Fruit fly (Drosophila melanogaster) whole organism, embryonic: Measurements from ENCODE around the gene GlyRS.
A peak's percentile ranks its signal among the peaks of the same experiment; 100 is the strongest.

Source experiments
- Atf-2 ChIP-seq: fragments of 200-800 bp; sonication (Bioruptor generic); optimal IDR thresholded peaks from 2 replicates; lab custom pipeline; 2016; ENCODE audit warnings: missing biosample characterization, missing genetic modification characterization
- Bdp1 ChIP-seq: fragments of 200-800 bp; sonication (Bioruptor generic); optimal IDR thresholded peaks from 3 replicates; lab custom pipeline; 2016; ENCODE audit warnings: missing biosample characterization, missing genetic modification characterization
- BtbVII ChIP-seq: fragments of 200-800 bp; sonication (Bioruptor generic); optimal IDR thresholded peaks from 3 replicates; lab custom pipeline; 2017; ENCODE audit warnings: missing biosample characterization, mild to moderate bottlenecking, missing genetic modification characterization
- CG10267 ChIP-seq: fragments of 200-800 bp; sonication (Bioruptor generic); optimal IDR thresholded peaks from 2 replicates; lab custom pipeline; 2018; ENCODE audit warnings: missing biosample characterization, mild to moderate bottlenecking, missing genetic modification characterization, moderate library complexity
- CG11560 ChIP-seq: fragments of 200-800 bp; sonication (Bioruptor generic); IDR thresholded peaks from 3 replicates; pipeline ENCODE4 v1.3.6; 2022; ENCODE audit warnings: missing biosample characterization, missing genetic modification characterization
- CG12391 ChIP-seq: fragments of 200-800 bp; sonication (Bioruptor generic); optimal IDR thresholded peaks from 3 replicates; lab custom pipeline; 2018; ENCODE audit warnings: missing biosample characterization, mild to moderate bottlenecking, missing genetic modification characterization, moderate library complexity
- CG13296 ChIP-seq: fragments of 200-800 bp; sonication (Bioruptor generic); optimal IDR thresholded peaks from 3 replicates; lab custom pipeline; 2018; ENCODE audit warnings: missing biosample characterization, mild to moderate bottlenecking, missing genetic modification characterization
- CG15269 ChIP-seq: fragments of 200-800 bp; sonication (Bioruptor generic); optimal IDR thresholded peaks from 2 replicates; lab custom pipeline; 2018; ENCODE audit warnings: missing biosample characterization, mild to moderate bottlenecking, missing genetic modification characterization, moderate library complexity
- CG17385 ChIP-seq: fragments of 200-800 bp; sonication (Bioruptor generic); optimal IDR thresholded peaks from 3 replicates; lab custom pipeline; 2018; ENCODE audit warnings: missing biosample characterization, mild to moderate bottlenecking, missing genetic modification characterization
- CG17568 ChIP-seq: fragments of 200-800 bp; sonication (Bioruptor generic); optimal IDR thresholded peaks from 2 replicates; lab custom pipeline; 2018; ENCODE audit warnings: missing biosample characterization, mild to moderate bottlenecking, missing genetic modification characterization, moderate library complexity
- CG3065 ChIP-seq: fragments of 200-800 bp; sonication (Bioruptor generic); optimal IDR thresholded peaks from 2 replicates; lab custom pipeline; 2016; ENCODE audit warnings: missing biosample characterization, missing genetic modification characterization
- CG31224 ChIP-seq: fragments of 200-800 bp; sonication (Bioruptor generic); IDR thresholded peaks from 2 replicates; pipeline ENCODE4 v1.3.6; 2022; ENCODE audit warnings: missing biosample characterization, missing genetic modification characterization
- CG33557 ChIP-seq: fragments of 200-800 bp; sonication (Bioruptor generic); optimal IDR thresholded peaks from 2 replicates; lab custom pipeline; 2019; ENCODE audit warnings: missing biosample characterization, mild to moderate bottlenecking, missing genetic modification characterization, moderate library complexity
- CG34224 ChIP-seq: fragments of 200-800 bp; sonication (Bioruptor generic); IDR thresholded peaks from 3 replicates; pipeline ENCODE4 v1.3.6; 2022; ENCODE audit warnings: missing biosample characterization, missing genetic modification characterization; ENCODE audit not compliant: partially characterized antibody
- CG6689 ChIP-seq: fragments of 200-800 bp; sonication (Bioruptor generic); IDR thresholded peaks from 2 replicates; pipeline ENCODE4 v1.3.6; 2022; ENCODE audit warnings: missing biosample characterization, missing genetic modification characterization
- CG9797 ChIP-seq: fragments of 200-800 bp; sonication (Bioruptor generic); optimal IDR thresholded peaks from 3 replicates; lab custom pipeline; 2018; ENCODE audit warnings: missing biosample characterization, mild to moderate bottlenecking, missing genetic modification characterization
- CG9817 ChIP-seq: fragments of 200-800 bp; sonication (Bioruptor generic); optimal IDR thresholded peaks from 2 replicates; lab custom pipeline; 2018; ENCODE audit warnings: missing biosample characterization, mild to moderate bottlenecking, missing genetic modification characterization, moderate library complexity
- CoRest ChIP-seq: fragments of 200-800 bp; sonication (Bioruptor generic); optimal IDR thresholded peaks from 3 replicates; lab custom pipeline; 2018; ENCODE audit warnings: missing biosample characterization, mild to moderate bottlenecking, missing genetic modification characterization, moderate library complexity
- Deaf1 ChIP-seq: fragments of 200-800 bp; optimal IDR thresholded peaks from 3 replicates; lab custom pipeline; 2019; ENCODE audit warnings: missing biosample characterization, mild to moderate bottlenecking, missing genetic modification characterization, moderate library complexity
- Dref ChIP-seq: fragments of 200-800 bp; sonication (Bioruptor generic); IDR thresholded peaks from 2 replicates; pipeline ENCODE4 v1.3.6; 2022; ENCODE audit warnings: missing biosample characterization, missing genetic modification characterization
- E2f2 ChIP-seq: fragments of 200-800 bp; sonication (Bioruptor generic); IDR thresholded peaks from 2 replicates; pipeline ENCODE4 v1.3.6; 2022; ENCODE audit warnings: missing biosample characterization, missing genetic modification characterization
- Ets65A ChIP-seq: fragments of 200-800 bp; sonication (Bioruptor generic); peaks from one replicate; lab custom pipeline; 2016; ENCODE audit warnings: missing biosample characterization, missing genetic modification characterization
- Fer3 ChIP-seq: fragments of 200-800 bp; sonication (Bioruptor generic); optimal IDR thresholded peaks from 2 replicates; lab custom pipeline; 2018; ENCODE audit warnings: missing biosample characterization, mild to moderate bottlenecking, missing genetic modification characterization, moderate library complexity
- Lim3 ChIP-seq: fragments of 200-800 bp; sonication (Bioruptor generic); IDR thresholded peaks from 2 replicates; pipeline ENCODE4 v1.3.6; 2022; ENCODE audit warnings: missing biosample characterization, missing genetic modification characterization
- Lpt ChIP-seq: fragments of >200 bp; optimal IDR thresholded peaks from 2 replicates; lab custom pipeline; 2018; ENCODE audit warnings: missing biosample characterization, missing genetic modification characterization
- NfI ChIP-seq: fragments of 200-800 bp; sonication (Bioruptor generic); optimal IDR thresholded peaks from 3 replicates; lab custom pipeline; 2018; ENCODE audit warnings: missing biosample characterization, mild to moderate bottlenecking, missing genetic modification characterization, moderate library complexity
- Ptx1 ChIP-seq: fragments of 200-800 bp; sonication (Bioruptor generic); IDR thresholded peaks from 2 replicates; pipeline ENCODE4 v1.3.6; 2022; ENCODE audit warnings: missing biosample characterization, missing genetic modification characterization
- Ravus ChIP-seq: fragments of 200-800 bp; sonication (Bioruptor generic); IDR thresholded peaks from 2 replicates; pipeline ENCODE4 v1.3.6; 2022; ENCODE audit warnings: missing biosample characterization, missing genetic modification characterization
- Rfx ChIP-seq: fragments of 200-800 bp; sonication (Bioruptor generic); IDR thresholded peaks from 2 replicates; pipeline ENCODE4 v1.3.6; 2022; ENCODE audit warnings: missing biosample characterization, missing genetic modification characterization
- Taf1 ChIP-seq: fragments of 200-800 bp; sonication (Bioruptor generic); IDR thresholded peaks from 2 replicates; pipeline ENCODE4 v1.3.6; 2022; ENCODE audit warnings: missing biosample characterization, missing genetic modification characterization
- ap ChIP-seq: fragments of 200-800 bp; sonication (Bioruptor generic); IDR thresholded peaks from 2 replicates; pipeline ENCODE4 v1.3.6; 2022; ENCODE audit warnings: missing biosample characterization, missing genetic modification characterization
- ase ChIP-seq: fragments of 200-800 bp; sonication (Bioruptor generic); IDR thresholded peaks from 3 replicates; pipeline ENCODE4 v1.3.6; 2022; ENCODE audit warnings: missing biosample characterization, missing genetic modification characterization
- eyg ChIP-seq: fragments of 200-800 bp; sonication (Bioruptor generic); optimal IDR thresholded peaks from 3 replicates; lab custom pipeline; 2016; ENCODE audit warnings: missing biosample characterization, missing genetic modification characterization
- fd3F ChIP-seq: fragments of 200-800 bp; sonication (Bioruptor generic); optimal IDR thresholded peaks from 2 replicates; lab custom pipeline; 2018; ENCODE audit warnings: missing biosample characterization, mild to moderate bottlenecking, missing genetic modification characterization, moderate library complexity
- fd64A ChIP-seq: fragments of 200-800 bp; sonication (Bioruptor generic); optimal IDR thresholded peaks from 3 replicates; lab custom pipeline; 2018; ENCODE audit warnings: missing biosample characterization, mild to moderate bottlenecking, missing genetic modification characterization
- gcm2 ChIP-seq: fragments of 200-800 bp; sonication (Bioruptor generic); optimal IDR thresholded peaks from 2 replicates; lab custom pipeline; 2016; ENCODE audit warnings: missing biosample characterization, missing genetic modification characterization
- jigr1 ChIP-seq: fragments of 200-800 bp; sonication (Bioruptor generic); IDR thresholded peaks from 3 replicates; pipeline ENCODE4 v1.3.6; 2022; ENCODE audit warnings: missing biosample characterization, missing genetic modification characterization
- lbe ChIP-seq: fragments of 200-800 bp; sonication (Bioruptor generic); optimal IDR thresholded peaks from 2 replicates; lab custom pipeline; 2016; ENCODE audit warnings: missing biosample characterization, mild to moderate bottlenecking, missing genetic modification characterization
- maf-S ChIP-seq: fragments of 200-800 bp; sonication (Bioruptor generic); optimal IDR thresholded peaks from 2 replicates; lab custom pipeline; 2016; ENCODE audit warnings: missing biosample characterization, missing genetic modification characterization
- mld ChIP-seq: fragments of 200-800 bp; sonication (Bioruptor generic); IDR thresholded peaks from 3 replicates; pipeline ENCODE4 v1.3.6; 2022; ENCODE audit warnings: missing biosample characterization, missing genetic modification characterization; ENCODE audit not compliant: partially characterized antibody
- nerfin-2 ChIP-seq: fragments of 200-800 bp; sonication (Bioruptor generic); IDR thresholded peaks from 2 replicates; pipeline ENCODE4 v1.3.6; 2022; ENCODE audit warnings: missing biosample characterization, missing genetic modification characterization; ENCODE audit not compliant: partially characterized antibody
- scrt ChIP-seq: fragments of 200-800 bp; sonication (Bioruptor generic); optimal IDR thresholded peaks from 2 replicates; lab custom pipeline; 2018; ENCODE audit warnings: missing biosample characterization, mild to moderate bottlenecking, missing genetic modification characterization, moderate library complexity
- sqz ChIP-seq: fragments of 200-800 bp; sonication (Bioruptor generic); optimal IDR thresholded peaks from 3 replicates; lab custom pipeline; 2018; ENCODE audit warnings: missing biosample characterization, mild to moderate bottlenecking, missing genetic modification characterization
- tup ChIP-seq: fragments of 200-800 bp; sonication (Bioruptor generic); optimal IDR thresholded peaks from 2 replicates; lab custom pipeline; 2016; ENCODE audit warnings: missing biosample characterization, mild to moderate bottlenecking, missing genetic modification characterization, moderate library complexity
- unpg ChIP-seq: fragments of 200-800 bp; sonication (Bioruptor generic); optimal IDR thresholded peaks from 3 replicates; lab custom pipeline; 2018; ENCODE audit warnings: missing biosample characterization, mild to moderate bottlenecking, missing genetic modification characterization, moderate library complexity
- vnd ChIP-seq: fragments of 200-800 bp; sonication (Bioruptor generic); IDR thresholded peaks from 3 replicates; pipeline ENCODE4 v1.3.6; 2022; ENCODE audit warnings: missing biosample characterization, missing genetic modification characterization; ENCODE audit not compliant: partially characterized antibody
- wek ChIP-seq: fragments of 200-800 bp; sonication (Bioruptor generic); optimal IDR thresholded peaks from 3 replicates; lab custom pipeline; 2018; ENCODE audit warnings: missing biosample characterization, mild to moderate bottlenecking, missing genetic modification characterization, moderate library complexity

GlyRS gene

DNA sequence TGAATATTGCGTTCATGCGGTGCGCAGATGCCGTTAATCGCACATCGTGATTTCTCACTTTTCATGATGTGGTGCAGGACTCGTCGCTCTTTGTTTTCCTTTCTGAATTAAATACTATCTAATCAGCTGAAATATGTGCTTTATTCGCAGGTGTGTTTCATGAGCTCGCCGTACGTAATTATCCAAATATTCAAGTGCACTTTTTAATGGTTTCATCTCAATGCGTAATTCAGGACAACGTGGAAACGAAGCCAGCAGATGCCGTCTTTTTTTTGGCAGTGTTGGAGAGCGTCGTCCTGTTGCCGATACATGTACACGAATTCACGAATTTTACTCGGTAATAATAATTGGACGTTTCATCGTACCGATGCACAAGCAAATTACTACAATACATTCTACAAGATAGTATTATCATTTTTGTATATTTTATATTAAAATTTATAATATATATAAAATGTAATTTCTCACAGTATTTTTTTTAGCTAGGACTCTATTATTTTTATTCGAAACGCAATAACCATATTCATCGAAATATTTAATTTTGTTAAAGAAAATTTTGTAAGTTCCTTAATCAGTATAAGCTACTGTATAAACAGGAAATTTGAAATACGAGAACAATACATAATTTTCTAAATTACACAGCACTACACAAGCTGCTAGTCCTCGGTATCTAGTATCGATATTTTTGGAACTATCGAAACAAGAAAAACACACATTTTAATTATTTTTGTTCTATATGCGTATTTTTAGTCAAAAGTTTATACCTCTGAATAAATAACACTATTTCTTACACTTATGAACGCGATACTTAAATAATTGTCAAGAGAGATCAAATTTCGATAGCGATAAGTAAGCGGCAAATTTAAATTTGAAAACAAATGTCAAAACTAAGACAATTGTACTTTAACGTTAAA is 42.0 kb downstream of the GlyRS start, which contains the start of gene CG12316 (continued):
- TF ChIP-seq Ravus (GFP tag; lab: Robert Waterston, UW) (peak; percentile 42; the same call in 1 of the 2 replicates), Fer3 (tag; lab: Kevin White, UChicago) (peak; percentile 89), lbe (peak; percentile 91), ase (GFP tag; lab: Robert Waterston, UW) (peak; percentile 43; the same call in 2 of the 3 replicates), gcm2 (GFP tag; lab: Kevin White, UChicago) (peak; percentile 70), Ptx1 (peak; percentile 71), maf-S (peak; percentile 89), Rfx (peak; percentile 87), Lim3 (GFP tag; lab: Robert Waterston, UW) (no peak), ap (GFP tag; lab: Robert Waterston, UW) (peak; percentile 50; the same call in 1 of the 2 replicates), unpg (GFP tag; lab: Kevin White, UChicago) (peak; percentile 94), CG15269 (tag; lab: Kevin White, UChicago) (peak; percentile 92), CG10267 (tag; lab: Kevin White, UChicago) (peak; percentile 95), Taf1 (0 out of 2 replicates have a peak, but pooled peaks have one; percentile 22), Atf-2 (GFP tag; lab: Kevin White, UChicago) (peak; percentile 89), scrt (GFP tag; lab: Kevin White, UChicago) (peak; percentile 88), CG11560 (tag; lab: Robert Waterston, UW) (peak; percentile 65; the same call in 2 of the 3 replicates), wek (GFP tag; lab: Kevin White, UChicago) (peak; percentile 86), fd3F (peak; percentile 85), Dref (GFP tag; lab: Robert Waterston, UW) (peak; percentile 71), Deaf1 (tag; lab: Kevin White, UChicago) (peak; percentile 79), CG6689 (peak; percentile 91), CG12391 (tag; lab: Kevin White, UChicago) (peak; percentile 94), CG9817 (tag; lab: Kevin White, UChicago) (peak; percentile 87), mld (GFP tag; lab: Robert Waterston, UW) (peak; percentile 47; the same call in 1 of the 3 replicates), CG17568 (GFP tag; lab: Kevin White, UChicago) (no peak), CG34224 (GFP tag; lab: Robert Waterston, UW) (peak; percentile 76), CoRest (tag; lab: Kevin White, UChicago) (peak; percentile 93), nerfin-2 (GFP tag; lab: Robert Waterston, UW) (peak; percentile 67), BtbVII (GFP tag; lab: Kevin White, UChicago) (peak; percentile 91), Bdp1 (GFP tag; lab: Kevin White, UChicago) (peak; percentile 87), fd64A (GFP tag; lab: Kevin White, UChicago) (peak; percentile 92), CG17385 (GFP tag; lab: Kevin White, UChicago) (peak; percentile 86), Ets65A (GFP tag; lab: Kevin White, UChicago) (peak; percentile 98), vnd (peak; percentile 72), NfI (GFP tag; lab: Kevin White, UChicago) (peak; percentile 90), CG3065 (peak; percentile 43), CG33557 (GFP tag; lab: Kevin White, UChicago) (peak; percentile 96), CG31224 (GFP tag; lab: Robert Waterston, UW) (peak; percentile 75), CG9797 (GFP tag; lab: Kevin White, UChicago) (peak; percentile 50), tup (GFP tag; lab: Kevin White, UChicago) (peak; percentile 87), E2f2 (GFP tag; lab: Robert Waterston, UW) (peak; percentile 85), sqz (GFP tag; lab: Kevin White, UChicago) (peak; percentile 40), eyg (GFP tag; lab: Kevin White, UChicago) (peak; percentile 85), Lpt (GFP tag; lab: Kevin White, UChicago) (no peak), jigr1 (GFP tag; lab: Robert Waterston, UW) (0 out of 3 replicates have a peak, but pooled peaks have one; percentile 54), CG13296 (peak; percentile 93)
